Fruit fly (Drosophila melanogaster) whole organism, prepupa: ENCODE measurements around the gene CG4186.

Source experiments
- CG10669 ChIP-seq: fragments of 200-800 bp; sonication (Bioruptor generic); optimal IDR thresholded peaks from 3 replicates; lab custom pipeline; 2018; ENCODE audit warnings: missing biosample characterization, mild to moderate bottlenecking, missing genetic modification characterization, moderate library complexity
- CG11294 ChIP-seq: fragments of 200-800 bp; sonication (Bioruptor generic); IDR thresholded peaks from 2 replicates; pipeline ENCODE4 v1.3.6; 2022; ENCODE audit warnings: missing biosample characterization, missing genetic modification characterization
- CG11902 ChIP-seq: fragments of 200-800 bp; sonication (Bioruptor generic); optimal IDR thresholded peaks from 3 replicates; lab custom pipeline; 2016; ENCODE audit warnings: missing biosample characterization, missing genetic modification characterization
- CG1621 ChIP-seq: fragments of 200-800 bp; sonication (Bioruptor generic); optimal IDR thresholded peaks from 3 replicates; lab custom pipeline; 2018; ENCODE audit warnings: missing biosample characterization, mild to moderate bottlenecking, missing genetic modification characterization
- CG16779 ChIP-seq: fragments of 200-800 bp; sonication (Bioruptor generic); optimal IDR thresholded peaks from 3 replicates; lab custom pipeline; 2017; ENCODE audit warnings: missing biosample characterization, mild to moderate bottlenecking, missing genetic modification characterization
- CG3032 ChIP-seq: fragments of 200-800 bp; optimal IDR thresholded peaks from 2 replicates; lab custom pipeline; 2019; ENCODE audit warnings: missing biosample characterization, mild to moderate bottlenecking, missing genetic modification characterization, moderate library complexity
- CG31627 ChIP-seq: fragments of 200-800 bp; sonication (Bioruptor generic); optimal IDR thresholded peaks from 3 replicates; lab custom pipeline; 2016; ENCODE audit warnings: missing biosample characterization, missing genetic modification characterization
- CG6163 ChIP-seq: fragments of 200-800 bp; sonication (Bioruptor generic); IDR thresholded peaks from 3 replicates; pipeline ENCODE4 v1.3.6; 2022; ENCODE audit warnings: missing biosample characterization, missing genetic modification characterization
- CG6792 ChIP-seq: fragments of 200-800 bp; sonication (Bioruptor generic); optimal IDR thresholded peaks from 3 replicates; lab custom pipeline; 2016; ENCODE audit warnings: missing biosample characterization, missing genetic modification characterization
- CG7368 ChIP-seq: fragments of 200-800 bp; sonication (Bioruptor generic); optimal IDR thresholded peaks from 3 replicates; lab custom pipeline; 2016; ENCODE audit warnings: missing biosample characterization, missing genetic modification characterization
- CG8119 ChIP-seq: fragments of 200-800 bp; sonication (Bioruptor generic); IDR thresholded peaks from 3 replicates; pipeline ENCODE4 v1.3.6; 2022; ENCODE audit warnings: missing biosample characterization, missing genetic modification characterization
- CG8319 ChIP-seq: fragments of 200-800 bp; sonication (Bioruptor generic); optimal IDR thresholded peaks from 3 replicates; lab custom pipeline; 2016; ENCODE audit warnings: missing biosample characterization, missing genetic modification characterization
- CG8632 ChIP-seq: fragments of 200-800 bp; sonication (Bioruptor generic); optimal IDR thresholded peaks from 3 replicates; lab custom pipeline; 2016; ENCODE audit warnings: missing biosample characterization, missing genetic modification characterization
- CG9139 ChIP-seq: fragments of 200-800 bp; sonication (Bioruptor generic); optimal IDR thresholded peaks from 3 replicates; lab custom pipeline; 2017; ENCODE audit warnings: missing biosample characterization, mild to moderate bottlenecking, missing genetic modification characterization
- Gug ChIP-seq: fragments of 200-800 bp; sonication (Bioruptor generic); IDR thresholded peaks from 2 replicates; pipeline ENCODE4 v1.3.6; 2022; ENCODE audit warnings: missing biosample characterization, missing genetic modification characterization
- Hr39 ChIP-seq: fragments of 200-800 bp; sonication (Bioruptor generic); optimal IDR thresholded peaks from 2 replicates; lab custom pipeline; 2016; ENCODE audit warnings: missing biosample characterization, missing genetic modification characterization
- Hr4 ChIP-seq: fragments of 200-800 bp; sonication (Bioruptor generic); optimal IDR thresholded peaks from 3 replicates; lab custom pipeline; 2016; ENCODE audit warnings: missing biosample characterization, missing genetic modification characterization
- OdsH ChIP-seq: fragments of 200-800 bp; sonication (Bioruptor generic); optimal IDR thresholded peaks from 3 replicates; lab custom pipeline; 2016; ENCODE audit warnings: missing biosample characterization, missing genetic modification characterization
- Smox ChIP-seq: fragments of 200-800 bp; sonication (Bioruptor generic); optimal IDR thresholded peaks from 3 replicates; lab custom pipeline; 2016; ENCODE audit warnings: missing biosample characterization, missing genetic modification characterization
- Sox102F ChIP-seq: fragments of 200-800 bp; sonication (Bioruptor generic); optimal IDR thresholded peaks from 2 replicates; lab custom pipeline; 2016; ENCODE audit warnings: missing biosample characterization, mild to moderate bottlenecking, missing genetic modification characterization
- Sox14 ChIP-seq: fragments of 200-800 bp; sonication (Bioruptor generic); optimal IDR thresholded peaks from 3 replicates; lab custom pipeline; 2016; ENCODE audit warnings: missing biosample characterization, missing genetic modification characterization
- Sox15 ChIP-seq: fragments of 200-800 bp; sonication (Bioruptor generic); optimal IDR thresholded peaks from 3 replicates; lab custom pipeline; 2016; ENCODE audit warnings: missing biosample characterization, missing genetic modification characterization
- achi ChIP-seq: fragments of 200-800 bp; sonication (Bioruptor generic); optimal IDR thresholded peaks from 3 replicates; lab custom pipeline; 2016; ENCODE audit warnings: missing biosample characterization, missing genetic modification characterization
- acj6 ChIP-seq: fragments of 200-800 bp; sonication (Bioruptor generic); optimal IDR thresholded peaks from 3 replicates; lab custom pipeline; 2016; ENCODE audit warnings: missing biosample characterization, missing genetic modification characterization
- dsx ChIP-seq: fragments of 200-800 bp; optimal IDR thresholded peaks from 3 replicates; lab custom pipeline; 2019; ENCODE audit warnings: missing biosample characterization, mild to moderate bottlenecking, missing genetic modification characterization, moderate library complexity; ENCODE audit not compliant: poor library complexity, severe bottlenecking
- esn ChIP-seq: fragments of 200-800 bp; sonication (Bioruptor generic); optimal IDR thresholded peaks from 2 replicates; lab custom pipeline; 2016; ENCODE audit warnings: missing biosample characterization, mild to moderate bottlenecking, missing genetic modification characterization, moderate library complexity
- fd59A ChIP-seq: fragments of 200-800 bp; sonication (Bioruptor generic); optimal IDR thresholded peaks from 2 replicates; lab custom pipeline; 2017; ENCODE audit warnings: missing biosample characterization, mild to moderate bottlenecking, missing genetic modification characterization, missing genetic modification reagents
- fd85E ChIP-seq: fragments of 200-800 bp; sonication (Bioruptor generic); optimal IDR thresholded peaks from 3 replicates; lab custom pipeline; 2016; ENCODE audit warnings: missing biosample characterization, missing genetic modification characterization
- lz ChIP-seq: fragments of 200-800 bp; sonication (Bioruptor generic); optimal IDR thresholded peaks from 3 replicates; lab custom pipeline; 2016; ENCODE audit warnings: missing biosample characterization, missing genetic modification characterization
- salr ChIP-seq, 2 experiments: fragments of 200-800 bp; sonication (Bioruptor generic); optimal IDR thresholded peaks; 3 replicates each; lab custom pipeline; 2016 to 2018; ENCODE audit warnings: missing biosample characterization in 2 of 2, missing genetic modification characterization in 2 of 2, mild to moderate bottlenecking in 1 of 2
- spab ChIP-seq: fragments of 200-800 bp; sonication (Bioruptor generic); optimal IDR thresholded peaks from 2 replicates; lab custom pipeline; 2017; ENCODE audit warnings: missing biosample characterization, mild to moderate bottlenecking, missing genetic modification characterization, missing genetic modification reagents
- svp ChIP-seq: fragments of 200-800 bp; sonication (Bioruptor generic); peaks from one replicate; lab custom pipeline; 2016; ENCODE audit warnings: missing biosample characterization, missing genetic modification characterization

CG4186 gene

DNA sequence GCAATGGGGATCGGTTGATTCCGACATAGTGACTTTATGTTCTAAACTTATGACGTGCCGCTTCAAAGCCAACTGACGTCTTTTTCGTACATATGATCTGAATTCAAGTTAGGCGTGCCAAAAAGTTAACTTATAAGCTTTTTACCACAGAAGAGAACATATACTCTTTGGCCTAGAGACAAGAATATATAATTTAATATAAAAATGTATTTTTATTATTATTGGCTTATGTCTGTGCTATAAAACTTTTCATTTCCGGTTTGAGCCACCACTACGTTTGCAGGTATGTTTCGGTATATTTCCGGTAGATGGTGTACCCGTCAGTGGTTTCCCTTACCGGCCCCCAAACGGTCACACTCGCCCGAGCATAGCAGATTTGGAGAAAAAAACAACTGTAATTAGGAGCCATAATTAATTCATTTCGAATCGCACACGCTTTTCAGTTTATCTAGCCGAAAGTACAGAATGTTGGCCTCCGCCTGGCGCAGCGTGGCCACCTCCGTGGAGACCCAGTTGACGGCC lies 29.0 kb downstream of the CG4186 start, which contains the start of the genes CG3698 and tzn (continued):
- TF ChIP-seq svp (GFP tag; lab: Kevin White, UChicago) (no peak), OdsH (GFP tag; lab: Kevin White, UChicago) (no peak), CG8119 (no peak), CG3032 (tag; lab: Kevin White, UChicago) (peak; percentile 73), salr (GFP tag; optimal IDR thresholded peaks at IDR 0.05; lab: Kevin White, UChicago) (peak in 1 of 2 experiments; percentile 90), Hr4 (no peak), fd59A (GFP tag; lab: Kevin White, UChicago) (peak; percentile 64), CG8632 (GFP tag; lab: Kevin White, UChicago) (peak; percentile 73), CG6792 (GFP tag; lab: Kevin White, UChicago) (no peak), acj6 (GFP tag; lab: Kevin White, UChicago) (peak; percentile 86), CG9139 (peak; percentile 71), CG31627 (GFP tag; lab: Kevin White, UChicago) (peak; percentile 83), CG6163 (GFP tag; lab: Robert Waterston, UW) (peak; percentile 93), CG7368 (GFP tag; lab: Kevin White, UChicago) (no peak), Gug (peak; percentile 45), Hr39 (GFP tag; lab: Kevin White, UChicago) (no peak), CG8319 (peak; percentile 75), Sox102F (GFP tag; lab: Kevin White, UChicago) (no peak), CG11294 (GFP tag; lab: Robert Waterston, UW) (peak; percentile 47), spab (GFP tag; lab: Kevin White, UChicago) (no peak), CG1621 (tag; lab: Kevin White, UChicago) (no peak), CG16779 (tag; lab: Kevin White, UChicago) (no peak), fd85E (GFP tag; lab: Kevin White, UChicago) (no peak), Smox (no peak), Sox15 (peak; percentile 72), CG11902 (GFP tag; lab: Kevin White, UChicago) (peak; percentile 79), achi (no peak), dsx (GFP tag; lab: Kevin White, UChicago) (no peak), lz (GFP tag; lab: Kevin White, UChicago) (peak; percentile 86)
- TF ChIP-seq, all 60 proteins: peak for 20

DNA sequence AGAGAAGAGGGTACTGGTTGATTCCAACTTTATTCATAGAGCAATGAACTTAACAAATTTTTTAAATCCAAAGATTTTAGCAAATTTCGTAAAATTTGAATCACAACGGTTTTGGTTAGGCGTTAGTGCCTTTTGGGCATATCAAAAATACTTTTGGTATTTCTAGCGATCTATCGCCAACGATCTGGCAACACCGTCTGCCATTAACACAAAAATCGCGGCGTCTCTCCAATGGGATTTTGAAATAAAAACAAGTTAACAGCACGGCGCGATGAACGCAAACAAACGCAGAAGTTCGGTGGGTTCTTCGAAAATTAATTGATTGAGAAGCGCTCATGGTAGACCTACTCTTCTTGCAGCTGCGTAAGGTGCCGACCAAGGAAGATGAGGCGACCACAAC lies 30.8 kb downstream of the CG4186 start, which contains the start of gene Spc105R:
Gene Spc105R (plus strand): TSS at position 203 of the 400 bp plus-strand sequence.
- no peak for TF ChIP-seq Sox14 (GFP tag; lab: Kevin White, UChicago)
- TF ChIP-seq CG10669 (GFP tag; lab: Kevin White, UChicago), result no peak
- TF ChIP-seq Sox15, result no peak
- no peak for TF ChIP-seq Smox

DNA sequence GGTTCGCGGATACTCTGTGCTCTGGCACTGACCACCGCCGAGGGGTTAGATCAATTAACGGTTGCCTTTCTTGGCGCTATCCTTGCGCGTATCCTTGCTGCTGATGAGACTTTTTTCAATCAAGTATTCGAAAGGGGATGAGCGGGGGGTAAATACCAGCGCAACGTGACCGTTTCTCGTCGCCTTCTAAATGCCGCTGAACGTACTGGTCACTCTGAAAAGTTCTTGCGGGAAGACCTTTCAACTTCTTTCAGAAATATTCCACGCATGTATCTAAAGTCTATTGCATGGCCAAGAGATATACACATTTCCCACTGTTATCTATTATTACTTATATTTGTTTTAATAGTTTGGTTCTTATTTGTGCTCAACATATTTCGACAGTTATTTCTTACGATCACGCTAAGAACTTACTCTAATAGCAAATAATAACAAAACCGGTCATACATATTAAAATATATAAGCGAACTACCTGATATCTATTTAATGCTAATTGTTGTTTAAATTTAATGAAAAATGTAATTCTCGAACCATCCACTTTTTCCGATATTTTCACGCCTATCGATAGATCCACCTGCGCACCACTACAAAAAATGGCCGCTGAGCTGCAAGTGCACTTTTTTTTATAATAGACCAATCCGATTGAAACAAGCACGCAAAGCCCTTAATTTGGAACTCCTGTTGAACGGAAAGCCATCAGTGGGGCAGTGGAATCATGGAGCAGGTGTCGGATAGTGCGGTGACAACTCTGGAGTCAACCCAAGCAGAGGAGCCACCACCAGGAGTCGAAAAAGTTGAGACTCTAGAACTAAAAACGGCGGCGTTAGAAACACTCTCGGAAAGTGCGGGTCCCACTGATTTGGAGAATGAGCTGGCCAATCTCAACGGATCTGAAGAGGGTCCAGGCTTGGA lies 40.0 kb downstream of the CG4186 start, which contains the start of the genes CG3634 and HIPP1:
Gene CG3634 (minus strand): TSS at position 185 of the 912 bp plus-strand sequence.
Gene HIPP1 (plus strand): TSS at position 582 of the 912 bp plus-strand sequence.
- TF ChIP-seq CG6792 (GFP tag; lab: Kevin White, UChicago) (no peak), CG11902 (GFP tag; lab: Kevin White, UChicago) (no peak), CG1621 (tag; lab: Kevin White, UChicago) (peak; percentile 60), esn (GFP tag; lab: Kevin White, UChicago) (peak; percentile 37), CG3032 (tag; lab: Kevin White, UChicago) (peak; percentile 10)
- TF ChIP-seq, all 60 proteins: peak for 3
